Worm (Caenorhabditis elegans): ENCODE measurements around the gene mrps-22.

The mrps-22 gene

ce11 chrII:10541923-10542486, 40.4 kb upstream of the mrps-22 start, which contains the start of gene pro-1:
Gene pro-1, minus strand, starts transcription at chrII:10541996.
- peak; percentile 60 for TF ChIP-seq lir-1 (GFP tag; conservative IDR thresholded peaks at IDR 0.05)
- TF ChIP-seq attf-6 (GFP tag; IDR thresholded peaks at IDR 0.05), result no peak
- peak; percentile 36 for TF ChIP-seq F57C9.4 (tag; optimal IDR thresholded peaks at IDR 0.05)
- TF ChIP-seq K12H6.12 (tag; optimal IDR thresholded peaks at IDR 0.05), result peak; percentile 65
- no peak for TF ChIP-seq F55B11.4 (tag; optimal IDR thresholded peaks at IDR 0.05; ENCODE audit: borderline replicate concordance, insufficient read depth)
- TF ChIP-seq snpc-3.4 (tag; optimal IDR thresholded peaks at IDR 0.05), result no peak
- peak; percentile 86 for TF ChIP-seq F52B5.7 (tag; optimal IDR thresholded peaks at IDR 0.05)
- TF ChIP-seq chd-7 (tag; optimal IDR thresholded peaks at IDR 0.05), result peak; percentile 94
- peak; percentile 4; the same call in 1 of the 2 replicates for TF ChIP-seq B0336.3 (GFP tag; IDR thresholded peaks at IDR 0.05)
- peak; percentile 91 for TF ChIP-seq attf-5 (GFP tag; optimal IDR thresholded peaks at IDR 0.05)
- no peak for TF ChIP-seq sdz-38 (tag; optimal IDR thresholded peaks at IDR 0.05)
- TF ChIP-seq let-526 (GFP tag; IDR thresholded peaks at IDR 0.05), result peak; percentile 84
- no peak for TF ChIP-seq ztf-6 (GFP tag; IDR thresholded peaks at IDR 0.05)
- peak; percentile 35 to 53 for TF ChIP-seq let-607 (tag; optimal IDR thresholded peaks at IDR 0.05)
- TF ChIP-seq egl-44 (GFP tag; IDR thresholded peaks at IDR 0.05), result peak; percentile 79; the same call in 1 of the 2 replicates
- TF ChIP-seq ceh-27 (GFP tag; optimal IDR thresholded peaks at IDR 0.05), result peak; percentile 26
- TF ChIP-seq ceh-58 (GFP tag; IDR thresholded peaks at IDR 0.05), result peak; percentile 37; the same call in 1 of the 2 replicates
- 0 out of 2 replicates have a peak, but pooled peaks have one; percentile 5 for TF ChIP-seq madf-8 (GFP tag; conservative IDR thresholded peaks at IDR 0.05)
- TF ChIP-seq lin-40 (tag; optimal IDR thresholded peaks at IDR 0.05), result peak; percentile 85
- no peak for TF ChIP-seq dpl-1 (GFP tag; optimal IDR thresholded peaks at IDR 0.05)
- peak; percentile 15 for TF ChIP-seq lsl-1 (GFP tag; optimal IDR thresholded peaks at IDR 0.05)
- no peak; the same call in none of the 2 replicates for TF ChIP-seq lin-26 (GFP tag; IDR thresholded peaks at IDR 0.05)
- TF ChIP-seq nhr-27 (tag; optimal IDR thresholded peaks at IDR 0.05), result peak; percentile 12
- peak; percentile 30; the same call in 1 of the 2 replicates for TF ChIP-seq hmg-20 (GFP tag; IDR thresholded peaks at IDR 0.05)
- TF ChIP-seq nhr-179 (tag; optimal IDR thresholded peaks at IDR 0.05), result no peak
- no peak for TF ChIP-seq T07F8.4 (tag; optimal IDR thresholded peaks at IDR 0.05)
- peak; percentile 90 for TF ChIP-seq ZK185.1 (tag; optimal IDR thresholded peaks at IDR 0.05; ENCODE audit: poor library complexity, severe bottlenecking)
- no peak for TF ChIP-seq sptf-2 (GFP tag; optimal IDR thresholded peaks at IDR 0.05)
- TF ChIP-seq Y53G8AR.9 (GFP tag; conservative IDR thresholded peaks at IDR 0.05), result peak; percentile 88
- TF ChIP-seq Y95B8A.8 (GFP tag; IDR thresholded peaks at IDR 0.05), result peak; percentile 85
- TF ChIP-seq aptf-3 (GFP tag; IDR thresholded peaks at IDR 0.05), result peak; percentile 91; the same call in 1 of the 2 replicates
- TF ChIP-seq hmg-1.2 (GFP tag; IDR thresholded peaks at IDR 0.05), result peak; percentile 57
- TF ChIP-seq athp-1 (tag; optimal IDR thresholded peaks at IDR 0.05), result peak; percentile 99
- TF ChIP-seq tbp1 (GFP tag; optimal IDR thresholded peaks at IDR 0.05), result peak; percentile 62
- peak; percentile 5 for TF ChIP-seq tbx-9 (tag; optimal IDR thresholded peaks at IDR 0.05; ENCODE audit: borderline replicate concordance)
- TF ChIP-seq rpc-1 (optimal IDR thresholded peaks at IDR 0.05), result no peak
- TF ChIP-seq rpc-1 (tag; optimal IDR thresholded peaks at IDR 0.05), result no peak
- TF ChIP-seq fkh-3 (tag; optimal IDR thresholded peaks at IDR 0.05), result peak; percentile 17
- TF ChIP-seq ztf-22 (GFP tag; optimal IDR thresholded peaks at IDR 0.05), result peak; percentile 47
- peak; percentile 36; the same call in 1 of the 2 replicates for TF ChIP-seq attf-3 (GFP tag; conservative IDR thresholded peaks at IDR 0.05)
- peak; percentile 74 for TF ChIP-seq ceh-79 (tag; optimal IDR thresholded peaks at IDR 0.05)
- TF ChIP-seq ccch-3 (GFP tag; optimal IDR thresholded peaks at IDR 0.05), result peak; percentile 15
- TF ChIP-seq hsf-1 (GFP tag; IDR thresholded peaks at IDR 0.05), result peak; percentile 48
- TF ChIP-seq ztf-18 (tag; optimal IDR thresholded peaks at IDR 0.05), result no peak
- no peak for TF ChIP-seq xnd-1 (tag; optimal IDR thresholded peaks at IDR 0.05)
- peak; percentile 84 for TF ChIP-seq unc-62 (GFP tag; optimal IDR thresholded peaks at IDR 0.05)
- peak; percentile 98 for TF ChIP-seq nfyb-1 (GFP tag; IDR thresholded peaks at IDR 0.05)
- peak; percentile 65 for TF ChIP-seq mcd-1 (GFP tag; IDR thresholded peaks at IDR 0.05)

Data from whole organism, young adult.